Worm (Caenorhabditis elegans) whole organism, L4 larva: Measurements from ENCODE around the gene srv-11.

Source experiments
- F44E2.7 ChIP-seq: fragments of 200-800 bp; sonication (Bioruptor generic); IDR thresholded peaks from 2 replicates; pipeline ENCODE4 v2.1.2; 2022; ENCODE audit warnings: missing genetic modification characterization, missing compliant biosample characterization
- Y5F2A.4 ChIP-seq: fragments of 200-800 bp; sonication (Bioruptor generic); optimal IDR thresholded peaks from 2 replicates; lab custom pipeline; 2018; ENCODE audit warnings: mild to moderate bottlenecking, missing genetic modification characterization, missing compliant biosample characterization
- ZK337.2 ChIP-seq: fragments of 200-800 bp; sonication (Bioruptor generic); IDR thresholded peaks from 2 replicates; pipeline ENCODE4 v1.3.6; 2022; ENCODE audit warnings: missing genetic modification reagents, missing genetic modification characterization, missing compliant biosample characterization
- aha-1 ChIP-seq: fragments of 150-350 bp; peaks from one replicate; lab custom pipeline; 2014; ENCODE audit warnings: missing biosample characterization, missing genetic modification characterization
- attf-4 ChIP-seq: sonication (generic microtip); optimal IDR thresholded peaks from 3 replicates; lab custom pipeline; 2017; ENCODE audit warnings: missing biosample characterization, missing genetic modification characterization
- ceh-28 ChIP-seq: fragments of 150-350 bp; optimal IDR thresholded peaks from 2 replicates; lab custom pipeline; 2014; ENCODE audit warnings: missing biosample characterization, missing genetic modification reagents, missing genetic modification characterization
- ces-1 ChIP-seq: fragments of 150-350 bp; sonication (generic microtip); optimal IDR thresholded peaks from 4 replicates; lab custom pipeline; 2014; ENCODE audit warnings: missing biosample characterization, missing genetic modification reagents, missing genetic modification characterization
- cey-2 ChIP-seq: sonication (generic microtip); optimal IDR thresholded peaks from 3 replicates; lab custom pipeline; 2017; ENCODE audit warnings: missing genetic modification characterization, mild to moderate bottlenecking, missing compliant biosample characterization, antibody characterized with exemption, borderline replicate concordance; ENCODE audit not compliant: insufficient read depth
- daf-16 ChIP-seq, 3 experiments: sonication (generic microtip); optimal IDR thresholded peaks; 2 replicates each; lab custom pipeline; 2016 to 2017; ENCODE audit warnings: missing genetic modification characterization in 3 of 3, missing genetic modification reagents in 3 of 3, mild to moderate bottlenecking in 2 of 3, missing compliant biosample characterization in 2 of 3, missing biosample characterization in 1 of 3, moderate library complexity in 1 of 3
- daf-8 ChIP-seq: fragments of 200-800 bp; sonication (Bioruptor generic); IDR thresholded peaks from 2 replicates; pipeline ENCODE4 v1.3.6; 2022; ENCODE audit warnings: missing genetic modification characterization, missing compliant biosample characterization
- dmd-6 ChIP-seq: fragments of 200-800 bp; sonication (Bioruptor generic); IDR thresholded peaks from 2 replicates; pipeline ENCODE4 v1.3.6; 2022; ENCODE audit warnings: missing genetic modification reagents, missing genetic modification characterization, missing compliant biosample characterization
- dve-1 ChIP-seq: sonication (generic microtip); optimal IDR thresholded peaks from 2 replicates; lab custom pipeline; 2017; ENCODE audit warnings: antibody characterized with exemption, mild to moderate bottlenecking, missing genetic modification characterization, missing compliant biosample characterization; ENCODE audit not compliant: insufficient read depth
- fkh-10 ChIP-seq: fragments of 150-350 bp; optimal IDR thresholded peaks from 2 replicates; lab custom pipeline; 2014; ENCODE audit warnings: missing biosample characterization, missing genetic modification reagents, missing genetic modification characterization
- hlh-30 ChIP-seq: sonication (generic microtip); optimal IDR thresholded peaks from 2 replicates; lab custom pipeline; 2017; ENCODE audit warnings: antibody characterized with exemption, mild to moderate bottlenecking, missing genetic modification characterization, missing compliant biosample characterization; ENCODE audit not compliant: insufficient read depth
- hmg-1.1 ChIP-seq: fragments of 200-800 bp; sonication (Bioruptor generic); IDR thresholded peaks from 2 replicates; pipeline ENCODE4 v1.3.6; 2022; ENCODE audit warnings: missing genetic modification reagents, missing genetic modification characterization, missing compliant biosample characterization
- lim-7 ChIP-seq: fragments of 200-800 bp; sonication (Bioruptor generic); IDR thresholded peaks from 2 replicates; pipeline ENCODE4 v1.3.6; 2022; ENCODE audit warnings: missing genetic modification characterization, missing compliant biosample characterization
- lin-39 ChIP-seq: fragments of 150-350 bp; optimal IDR thresholded peaks from 2 replicates; lab custom pipeline; 2014; ENCODE audit warnings: missing biosample characterization, missing genetic modification reagents, missing genetic modification characterization
- lir-3 ChIP-seq: sonication (generic microtip); optimal IDR thresholded peaks from 2 replicates; lab custom pipeline; 2016; ENCODE audit warnings: mild to moderate bottlenecking, missing genetic modification characterization, missing compliant biosample characterization
- lsy-2 ChIP-seq, 2 experiments: fragments of 150-350 bp in 1 of 2; sonication (generic microtip) in 1 of 2; optimal IDR thresholded peaks; 2 replicates each; lab custom pipeline; 2014 to 2017; ENCODE audit warnings: missing biosample characterization in 2 of 2, missing genetic modification characterization in 2 of 2
- mdl-1 ChIP-seq, 2 experiments: fragments of 150-350 bp in 1 of 2; sonication (generic microtip) in 1 of 2; optimal IDR thresholded peaks; 2 replicates each; lab custom pipeline; 2014 to 2017; ENCODE audit warnings: missing biosample characterization in 2 of 2, missing genetic modification characterization in 2 of 2
- mdt-29 ChIP-seq: fragments of 200-800 bp; sonication (Bioruptor generic); IDR thresholded peaks from 2 replicates; pipeline ENCODE4 v1.3.6; 2022; ENCODE audit warnings: missing genetic modification reagents, missing genetic modification characterization, missing compliant biosample characterization
- nhr-10 ChIP-seq: fragments of 150-350 bp; optimal IDR thresholded peaks from 2 replicates; lab custom pipeline; 2014; ENCODE audit warnings: missing biosample characterization, missing genetic modification characterization
- nhr-11 ChIP-seq: fragments of 150-350 bp; optimal IDR thresholded peaks from 2 replicates; lab custom pipeline; 2014; ENCODE audit warnings: missing biosample characterization, missing genetic modification characterization
- nhr-28 ChIP-seq: fragments of 150-350 bp; optimal IDR thresholded peaks from 2 replicates; lab custom pipeline; 2014; ENCODE audit warnings: missing biosample characterization, missing genetic modification characterization
- nhr-77 ChIP-seq: fragments of 150-350 bp; optimal IDR thresholded peaks from 2 replicates; lab custom pipeline; 2014; ENCODE audit warnings: missing biosample characterization, missing genetic modification characterization
- pha-4 ChIP-seq, 2 experiments: fragments of 150-350 bp in 1 of 2; fragments of 200-800 bp in 1 of 2; sonication (Bioruptor generic) in 1 of 2; IDR thresholded peaks in 1 of 2; optimal IDR thresholded peaks in 1 of 2; 2 replicates each; pipeline versions ENCODE4 v1.3.6 to Lab custom; 2014 to 2022; ENCODE audit warnings: missing genetic modification characterization in 2 of 2, missing genetic modification reagents in 2 of 2, missing biosample characterization in 1 of 2, missing compliant biosample characterization in 1 of 2
- pqm-1 ChIP-seq: sonication (generic microtip); optimal IDR thresholded peaks from 2 replicates; lab custom pipeline; 2017; ENCODE audit warnings: missing biosample characterization, missing genetic modification characterization
- snpc-1.2 ChIP-seq: fragments of 200-800 bp; sonication (Bioruptor generic); IDR thresholded peaks from 2 replicates; pipeline ENCODE4 v1.3.6; 2022; ENCODE audit warnings: missing genetic modification reagents, missing genetic modification characterization, missing compliant biosample characterization
- spr-1 ChIP-seq: sonication (generic microtip); optimal IDR thresholded peaks from 2 replicates; lab custom pipeline; 2016; ENCODE audit warnings: mild to moderate bottlenecking, missing genetic modification characterization, missing compliant biosample characterization
- unc-62 ChIP-seq, 3 experiments: fragments of 150-350 bp in 1 of 3; sonication (generic microtip); optimal IDR thresholded peaks in 2 of 3; peaks in 1 of 3; 1 replicate in 1 of 3; 2 replicates in 2 of 3; lab custom pipeline; 2014 to 2017; ENCODE audit warnings: missing biosample characterization in 3 of 3, missing genetic modification characterization in 3 of 3, missing genetic modification reagents in 3 of 3, missing genotype in 1 of 3
- vab-7 ChIP-seq: fragments of 200-800 bp; sonication (Bioruptor generic); IDR thresholded peaks from 2 replicates; pipeline ENCODE4 v1.3.6; 2022; ENCODE audit warnings: missing genetic modification reagents, missing genetic modification characterization, missing compliant biosample characterization
- zip-2 ChIP-seq: fragments of 150-350 bp; optimal IDR thresholded peaks from 2 replicates; lab custom pipeline; 2014; ENCODE audit warnings: missing biosample characterization, missing genetic modification characterization
- ztf-7 ChIP-seq: fragments of 150-350 bp; optimal IDR thresholded peaks from 2 replicates; lab custom pipeline; 2014; ENCODE audit warnings: missing biosample characterization, missing genetic modification characterization

srv-11 gene

ce11 chrIV:16210913-16211312 is 10.5 kb downstream of the srv-11 start, which contains the start of gene H25K10.2:
Gene H25K10.2 (minus strand): TSS chrIV:16211013.
- no peak for TF ChIP-seq zip-2

DNA sequence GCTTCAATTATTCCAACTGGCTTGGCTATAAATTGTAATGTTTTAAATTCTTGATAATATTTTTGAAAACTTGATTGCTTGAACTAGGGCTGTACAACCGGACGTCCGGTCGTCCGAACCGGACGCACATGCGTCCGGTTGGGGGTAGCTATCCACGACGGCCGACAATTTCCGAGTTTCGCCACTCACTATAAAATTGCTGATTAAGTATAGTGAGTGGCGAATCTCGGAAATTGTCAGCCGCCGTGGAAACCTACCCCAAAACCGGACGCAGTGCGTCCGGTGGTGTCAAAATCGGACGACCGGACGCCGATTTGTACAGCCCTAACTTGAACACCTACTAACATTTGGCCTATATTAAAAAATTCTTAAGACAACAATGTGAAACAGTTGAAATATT is 12.0 kb downstream of the srv-11 start:
- TF ChIP-seq snpc-1.2 (GFP tag; lab: Robert Waterston, UW), result peak; percentile 86

ce11 chrIV:16203373-16203772 is 18.1 kb downstream of the srv-11 start:
- no peak for TF ChIP-seq daf-16 (GFP tag; optimal IDR thresholded peaks at IDR 0.05; lab: Kevin White, UChicago)
- peak; percentile 69 for TF ChIP-seq daf-16 (tag; optimal IDR thresholded peaks at IDR 0.05; lab: Kevin White, UChicago)
- TF ChIP-seq vab-7, result no peak
- peak; percentile 44 for TF ChIP-seq hlh-30
- TF ChIP-seq nhr-11 (tag; lab: Kevin White, UChicago), result no peak
- TF ChIP-seq lim-7 (GFP tag; lab: Robert Waterston, UW), result no peak
- TF ChIP-seq nhr-77, result peak; percentile 1
- no peak for TF ChIP-seq daf-8 (GFP tag; lab: Robert Waterston, UW)
- TF ChIP-seq lin-39, result no peak
- peak; percentile 63 for TF ChIP-seq nhr-28 (tag; lab: Kevin White, UChicago)
- TF ChIP-seq F44E2.7 (GFP tag; lab: Robert Waterston, UW), result no peak
- no peak for TF ChIP-seq lsy-2 (tag; optimal IDR thresholded peaks at IDR 0.05; lab: Kevin White, UChicago)
- TF ChIP-seq pha-4 (GFP tag; IDR thresholded peaks at IDR 0.05; lab: Robert Waterston, UW), result no peak
- TF ChIP-seq pha-4 (tag; optimal IDR thresholded peaks at IDR 0.05; lab: Kevin White, UChicago), result no peak
- no peak for TF ChIP-seq mdt-29 (GFP tag; lab: Robert Waterston, UW)
- no peak for TF ChIP-seq ztf-7 (tag; lab: Kevin White, UChicago)
- no peak for TF ChIP-seq ZK337.2 (GFP tag; lab: Robert Waterston, UW)
- no peak for TF ChIP-seq lir-3
- no peak for TF ChIP-seq ceh-28 (tag; lab: Kevin White, UChicago)
- peak; percentile 63 for TF ChIP-seq dve-1 (tag; lab: Kevin White, UChicago)
- TF ChIP-seq pqm-1 (tag; lab: Kevin White, UChicago), result peak; percentile 83
- peak; percentile 92 for TF ChIP-seq dmd-6 (GFP tag; lab: Robert Waterston, UW)
- no peak for TF ChIP-seq nhr-10 (tag; lab: Kevin White, UChicago)
- no peak for TF ChIP-seq hmg-1.1 (GFP tag; lab: Robert Waterston, UW)
- peak in 1 of 2 experiments; percentile 27 for TF ChIP-seq mdl-1 (tag; optimal IDR thresholded peaks at IDR 0.05; lab: Kevin White, UChicago)
- TF ChIP-seq cey-2 (tag; lab: Kevin White, UChicago), result no peak
- no peak for TF ChIP-seq Y5F2A.4
- no peak for TF ChIP-seq attf-4 (tag; lab: Kevin White, UChicago)

ce11 chrIV:16202074-16202473 is 19.4 kb downstream of the srv-11 start, which contains the start of gene H25K10.1:
Gene H25K10.1 (plus strand): TSS chrIV:16202374.
- TF ChIP-seq unc-62 (GFP tag; optimal IDR thresholded peaks at IDR 0.05 in 1 of 2; lab: Kevin White, UChicago), result peak in 1 of 2 experiments; percentile 27
- TF ChIP-seq unc-62 (tag; optimal IDR thresholded peaks at IDR 0.05; lab: Kevin White, UChicago), result no peak
- TF ChIP-seq fkh-10, result no peak
- TF ChIP-seq spr-1, result no peak

ce11 chrIV:16199831-16200230 is 21.6 kb downstream of the srv-11 start:
- TF ChIP-seq ces-1, result no peak
- peak in 1 of 2 experiments; percentile 96 for TF ChIP-seq unc-62 (GFP tag; optimal IDR thresholded peaks at IDR 0.05 in 1 of 2; lab: Kevin White, UChicago)
- TF ChIP-seq unc-62 (tag; optimal IDR thresholded peaks at IDR 0.05; lab: Kevin White, UChicago), result no peak
- peak; percentile 20 for TF ChIP-seq aha-1 (tag; lab: Kevin White, UChicago)
